Worm (Caenorhabditis elegans) whole organism, L1 larva: ENCODE results near the gene vps-24.

Experiments
- fos-1 ChIP-seq: fragments of 150-350 bp; optimal IDR thresholded peaks from 2 replicates; lab custom pipeline; 2014; ENCODE audit warnings: missing biosample characterization, missing genetic modification characterization
- swsn-7 ChIP-seq: sonication (generic microtip); optimal IDR thresholded peaks from 2 replicates; lab custom pipeline; 2016; ENCODE audit warnings: missing genetic modification characterization, missing compliant biosample characterization

- TF ChIP-seq swsn-7, result no peak
- TF ChIP-seq fos-1 (tag; lab: Kevin White, UChicago), result no peak
These were observed 26.8 kb downstream of the vps-24 start for ce11 chrII:5020513-5021081.
